Worm (Caenorhabditis elegans) whole organism, L3 larva: ENCODE results near the gene Y116A8C.38.
"Not testable (repeated sequence)": the region's sequence is repeated elsewhere in the genome, so short reads cannot be mapped to it uniquely, and the experiment has no call there.

Experiments
- R02D3.7 ChIP-seq: fragments of 150-350 bp; optimal IDR thresholded peaks from 2 replicates; lab custom pipeline; 2014; ENCODE audit warnings: missing biosample characterization, missing genetic modification characterization
- ZK546.5 ChIP-seq: sonication (generic microtip); optimal IDR thresholded peaks from 2 replicates; lab custom pipeline; 2017; ENCODE audit warnings: missing biosample characterization, missing genetic modification characterization
- aly-2 ChIP-seq: fragments of 150-350 bp; optimal IDR thresholded peaks from 2 replicates; lab custom pipeline; 2014; ENCODE audit warnings: missing biosample characterization, missing genetic modification characterization
- ceh-16 ChIP-seq: sonication (generic microtip); optimal IDR thresholded peaks from 2 replicates; lab custom pipeline; 2017; ENCODE audit warnings: missing biosample characterization, missing genetic modification characterization
- ceh-82 ChIP-seq: fragments of 150-350 bp; optimal IDR thresholded peaks from 2 replicates; lab custom pipeline; 2014; ENCODE audit warnings: missing biosample characterization, missing genetic modification characterization
- ceh-9 ChIP-seq: sonication (generic microtip); optimal IDR thresholded peaks from 2 replicates; lab custom pipeline; 2018; ENCODE audit warnings: missing biosample characterization, missing genetic modification characterization
- daf-12 ChIP-seq: fragments of 150-350 bp; optimal IDR thresholded peaks from 2 replicates; lab custom pipeline; 2014; ENCODE audit warnings: missing biosample characterization, missing genetic modification reagents, missing genetic modification characterization
- egl-27 ChIP-seq: sonication (generic microtip); optimal IDR thresholded peaks from 4 replicates; lab custom pipeline; 2017; ENCODE audit warnings: missing biosample characterization, missing genetic modification reagents, missing genetic modification characterization
- egl-5 ChIP-seq: fragments of 150-350 bp; optimal IDR thresholded peaks from 2 replicates; lab custom pipeline; 2017; ENCODE audit warnings: missing biosample characterization, missing genetic modification reagents, missing genetic modification characterization, inconsistent platforms
- elt-2 ChIP-seq: sonication (generic microtip); optimal IDR thresholded peaks from 2 replicates; lab custom pipeline; 2016; ENCODE audit warnings: missing genetic modification reagents, mild to moderate bottlenecking, missing genetic modification characterization, missing compliant biosample characterization
- elt-3 ChIP-seq, 3 experiments: fragments of 150-350 bp in 1 of 3; sonication (generic microtip) in 2 of 3; optimal IDR thresholded peaks; 2 replicates in 2 of 3; 4 replicates in 1 of 3; lab custom pipeline; 2014 to 2017; ENCODE audit warnings: missing biosample characterization in 3 of 3, missing genetic modification characterization in 3 of 3
- eor-1 ChIP-seq, 2 experiments: fragments of 150-350 bp; optimal IDR thresholded peaks; 2 replicates each; lab custom pipeline; 2014 to 2018; ENCODE audit warnings: missing biosample characterization in 2 of 2, missing genetic modification characterization in 2 of 2
- fkh-2 ChIP-seq: fragments of 150-350 bp; optimal IDR thresholded peaks from 2 replicates; lab custom pipeline; 2014; ENCODE audit warnings: missing biosample characterization, missing genetic modification reagents, missing genetic modification characterization
- fos-1 ChIP-seq: fragments of 150-350 bp; optimal IDR thresholded peaks from 2 replicates; lab custom pipeline; 2014; ENCODE audit warnings: missing biosample characterization, missing genetic modification characterization
- hmg-11 ChIP-seq: sonication (generic microtip); optimal IDR thresholded peaks from 2 replicates; lab custom pipeline; 2016; ENCODE audit warnings: missing genetic modification characterization, missing compliant biosample characterization
- jun-1 ChIP-seq: fragments of 150-350 bp; optimal IDR thresholded peaks from 2 replicates; lab custom pipeline; 2014; ENCODE audit warnings: missing biosample characterization, missing genetic modification reagents, missing genetic modification characterization
- lin-39 ChIP-seq: fragments of 150-350 bp; optimal IDR thresholded peaks from 2 replicates; lab custom pipeline; 2018; ENCODE audit warnings: missing biosample characterization, missing genetic modification reagents, missing genetic modification characterization
- mml-1 ChIP-seq: fragments of 150-350 bp; sonication (generic microtip); optimal IDR thresholded peaks from 3 replicates; lab custom pipeline; 2014; ENCODE audit warnings: missing biosample characterization, missing genetic modification characterization
- nfya-1 ChIP-seq: sonication (generic microtip); optimal IDR thresholded peaks from 2 replicates; lab custom pipeline; 2017; ENCODE audit warnings: missing genetic modification characterization, mild to moderate bottlenecking, missing compliant biosample characterization, antibody characterized with exemption, moderate library complexity; ENCODE audit not compliant: insufficient read depth
- nhr-11 ChIP-seq: fragments of 150-350 bp; optimal IDR thresholded peaks from 2 replicates; lab custom pipeline; 2014; ENCODE audit warnings: missing biosample characterization, missing genetic modification characterization
- nhr-12 ChIP-seq: fragments of 150-350 bp; optimal IDR thresholded peaks from 2 replicates; lab custom pipeline; 2014; ENCODE audit warnings: missing biosample characterization, missing genetic modification characterization
- nhr-23 ChIP-seq: fragments of 150-350 bp; optimal IDR thresholded peaks from 2 replicates; lab custom pipeline; 2014; ENCODE audit warnings: missing biosample characterization, missing genetic modification reagents, missing genetic modification characterization
- nhr-28 ChIP-seq: fragments of 150-350 bp; optimal IDR thresholded peaks from 2 replicates; lab custom pipeline; 2014; ENCODE audit warnings: missing biosample characterization, missing genetic modification characterization
- nhr-43 ChIP-seq: sonication (generic microtip); optimal IDR thresholded peaks from 2 replicates; lab custom pipeline; 2016; ENCODE audit warnings: mild to moderate bottlenecking, missing genetic modification characterization, missing compliant biosample characterization; ENCODE audit not compliant: poor library complexity, severe bottlenecking
- nhr-67 ChIP-seq: fragments of 150-350 bp; optimal IDR thresholded peaks from 2 replicates; lab custom pipeline; 2014; ENCODE audit warnings: missing biosample characterization, missing genetic modification characterization
- nhr-76 ChIP-seq: fragments of 150-350 bp; sonication (generic microtip); optimal IDR thresholded peaks from 5 replicates; lab custom pipeline; 2014; ENCODE audit warnings: missing biosample characterization, missing genetic modification characterization
- nhr-77 ChIP-seq: fragments of 150-350 bp; optimal IDR thresholded peaks from 2 replicates; lab custom pipeline; 2014; ENCODE audit warnings: missing biosample characterization, missing genetic modification characterization
- pha-4 ChIP-seq: fragments of 150-350 bp; optimal IDR thresholded peaks from 2 replicates; lab custom pipeline; 2014; ENCODE audit warnings: missing biosample characterization, missing genetic modification reagents, missing genetic modification characterization
- pqm-1 ChIP-seq: fragments of 150-350 bp; optimal IDR thresholded peaks from 2 replicates; lab custom pipeline; 2017; ENCODE audit warnings: missing biosample characterization, missing genetic modification characterization, inconsistent platforms
- sea-2 ChIP-seq: fragments of 150-350 bp; sonication (generic microtip); optimal IDR thresholded peaks from 4 replicates; lab custom pipeline; 2014; ENCODE audit warnings: missing biosample characterization, missing genetic modification reagents, missing genetic modification characterization
- skn-1 ChIP-seq: fragments of 150-350 bp; optimal IDR thresholded peaks from 2 replicates; lab custom pipeline; 2014; ENCODE audit warnings: missing biosample characterization, missing genetic modification characterization
- snpc-4 ChIP-seq: fragments of 150-350 bp; optimal IDR thresholded peaks from 2 replicates; lab custom pipeline; 2014; ENCODE audit warnings: missing biosample characterization, missing genetic modification characterization
- tbx-2 ChIP-seq: sonication (generic microtip); optimal IDR thresholded peaks from 2 replicates; lab custom pipeline; 2016; ENCODE audit warnings: mild to moderate bottlenecking, missing genetic modification characterization, missing compliant biosample characterization
- unc-39 ChIP-seq: sonication (generic microtip); optimal IDR thresholded peaks from 4 replicates; lab custom pipeline; 2017; ENCODE audit warnings: missing biosample characterization, missing genetic modification characterization
- unc-62 ChIP-seq: fragments of 150-350 bp; sonication (generic microtip); optimal IDR thresholded peaks from 4 replicates; lab custom pipeline; 2014; ENCODE audit warnings: missing biosample characterization, missing genetic modification reagents, missing genetic modification characterization
- ztf-4 ChIP-seq: fragments of 150-350 bp; optimal IDR thresholded peaks from 2 replicates; lab custom pipeline; 2014; ENCODE audit warnings: missing biosample characterization, missing genetic modification characterization

The Y116A8C.38 gene

DNA sequence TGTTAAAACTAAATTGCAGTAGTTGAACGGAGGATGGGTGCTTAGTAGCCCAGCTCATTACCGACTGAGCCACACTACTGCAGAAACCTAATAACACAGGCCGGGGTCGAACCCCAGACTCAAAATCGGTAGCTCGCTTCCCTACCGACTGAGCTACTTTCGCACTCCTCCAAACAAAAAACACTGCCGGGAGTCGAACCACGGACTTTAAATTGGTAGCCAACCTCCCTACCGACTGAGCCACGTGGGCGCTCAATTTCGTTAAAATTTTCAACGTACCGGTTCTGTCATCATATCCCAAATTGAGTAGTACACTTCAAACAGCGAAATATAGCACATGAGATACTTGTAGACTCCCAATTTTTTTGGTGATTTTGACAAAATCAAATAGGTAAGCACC, 19.1 kb downstream of the Y116A8C.38 start:
- no peak for TF ChIP-seq pqm-1
- TF ChIP-seq tbx-2 (tag; lab: Kevin White, UChicago) = no peak
- no peak for TF ChIP-seq egl-27
- TF ChIP-seq R02D3.7 (tag; lab: Kevin White, UChicago) = no peak
- TF ChIP-seq lin-39 = no peak
- TF ChIP-seq ztf-4 (tag; lab: Kevin White, UChicago) = no peak
- no peak for TF ChIP-seq ZK546.5 (tag; lab: Kevin White, UChicago)
- no peak for TF ChIP-seq nhr-23 (tag; lab: Kevin White, UChicago)
- no peak for TF ChIP-seq nhr-77 (tag; lab: Kevin White, UChicago)
- TF ChIP-seq nhr-43 (tag; lab: Kevin White, UChicago) = no peak
- no peak for TF ChIP-seq daf-12 (tag; lab: Kevin White, UChicago)
- TF ChIP-seq jun-1 (tag; lab: Kevin White, UChicago) = no peak
- TF ChIP-seq nhr-11 = no peak
- TF ChIP-seq snpc-4 (tag; lab: Kevin White, UChicago) = no peak
- TF ChIP-seq skn-1 (tag; lab: Kevin White, UChicago) = no peak
- TF ChIP-seq fos-1 (tag; lab: Kevin White, UChicago) = no peak
- TF ChIP-seq elt-2 (tag; lab: Kevin White, UChicago) = no peak
- TF ChIP-seq, all 47 proteins: peak for 0

- TF ChIP-seq daf-12 (tag; lab: Kevin White, UChicago) (no peak), ceh-82 (tag; lab: Kevin White, UChicago) (no peak), eor-1 (tag; optimal IDR thresholded peaks at IDR 0.05; lab: Kevin White, UChicago) (no peak), unc-62 (no peak), aly-2 (tag; lab: Kevin White, UChicago) (no peak), elt-3 (tag; optimal IDR thresholded peaks at IDR 0.05; lab: Kevin White, UChicago) (no peak), ceh-9 (tag; lab: Kevin White, UChicago) (no peak), nhr-43 (tag; lab: Kevin White, UChicago) (no peak), unc-39 (tag; lab: Kevin White, UChicago) (no peak)
- TF ChIP-seq, all 47 proteins: peak for 0
Observed at ce11 chrIV:17150871-17151270, 19.5 kb downstream of the Y116A8C.38 start, which contains the start of gene Y116A8C.40. Gene Y116A8C.40, minus strand, starts transcription at chrIV:17150971.

DNA sequence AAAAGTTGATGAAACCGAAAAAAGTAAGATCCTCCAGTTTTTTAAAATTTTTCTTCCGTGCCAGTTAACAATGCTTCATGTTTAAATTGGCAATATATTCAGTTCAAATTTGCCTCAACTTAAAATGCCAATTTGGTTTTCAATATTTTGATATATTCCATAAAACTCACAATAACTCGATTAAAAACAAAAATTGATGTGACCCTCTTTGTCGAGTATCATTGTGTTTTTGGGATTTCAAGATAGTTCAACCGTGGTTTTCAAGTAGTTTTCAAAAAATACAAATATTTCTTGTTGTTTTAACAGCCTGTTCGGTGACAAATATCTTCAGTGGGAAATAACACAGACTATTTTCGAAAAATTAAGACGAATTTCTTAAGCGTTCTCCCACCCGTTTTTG, 21.7 kb downstream of the Y116A8C.38 start:
- no peak for TF ChIP-seq egl-5
- TF ChIP-seq nhr-43 (tag; lab: Kevin White, UChicago) = no peak

ce11 chrIV:17162515-17162914, 31.2 kb downstream of the Y116A8C.38 start, which contains the start of gene skr-13:
Gene skr-13, minus strand, starts transcription at chrIV:17162615.
- TF ChIP-seq ztf-4 (tag; lab: Kevin White, UChicago) (no peak), ceh-9 (tag; lab: Kevin White, UChicago) (no peak), unc-62 (no peak), ceh-16 (tag; lab: Kevin White, UChicago) (no peak), ZK546.5 (tag; lab: Kevin White, UChicago) (no peak)

- TF ChIP-seq eor-1 (tag; optimal IDR thresholded peaks at IDR 0.05; lab: Kevin White, UChicago); nhr-67 (tag; lab: Kevin White, UChicago); aly-2 (tag; lab: Kevin White, UChicago): not testable (repeated sequence)
Observed at ce11 chrIV:17163273-17163672, 31.9 kb downstream of the Y116A8C.38 start, which contains the start of gene skr-9. Gene skr-9, plus strand, starts transcription at chrIV:17163573.

DNA sequence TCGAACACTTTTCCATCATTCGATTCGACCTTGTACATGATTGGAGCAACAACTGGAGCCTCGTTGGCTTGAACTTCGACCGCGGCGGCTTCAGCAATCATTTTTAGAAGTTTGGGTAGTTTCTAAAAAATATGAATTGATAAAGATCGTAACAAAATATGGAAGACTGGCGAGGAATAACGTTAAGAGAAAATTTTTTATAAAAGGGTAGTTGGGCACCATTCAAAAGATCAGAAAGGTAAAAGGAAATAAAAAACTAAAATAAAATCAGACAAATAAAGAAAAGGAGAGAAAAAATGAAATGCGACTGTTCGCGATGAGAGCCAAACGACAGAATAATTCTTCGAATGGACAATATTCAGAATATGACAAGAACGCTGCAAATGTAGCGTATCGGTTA, 34.4 kb downstream of the Y116A8C.38 start, which contains the start of gene skr-8:
skr-8 (minus strand) TSS at position 101 of the 400 bp plus-strand sequence.
- TF ChIP-seq daf-12 (tag; lab: Kevin White, UChicago); egl-5; jun-1 (tag; lab: Kevin White, UChicago): not testable (repeated sequence)

- TF ChIP-seq jun-1 (tag; lab: Kevin White, UChicago) (no peak), fos-1 (tag; lab: Kevin White, UChicago) (no peak), fkh-2 (tag; lab: Kevin White, UChicago) (no peak), mml-1 (tag; lab: Kevin White, UChicago) (no peak), nhr-23 (tag; lab: Kevin White, UChicago) (no peak), nhr-28 (tag; lab: Kevin White, UChicago) (no peak), unc-62 (no peak), sea-2 (GFP tag; lab: Kevin White, UChicago) (no peak), hmg-11 (tag; lab: Kevin White, UChicago) (no peak), nhr-76 (tag; lab: Kevin White, UChicago) (no peak), tbx-2 (tag; lab: Kevin White, UChicago) (no peak), ZK546.5 (tag; lab: Kevin White, UChicago) (no peak), pha-4 (tag; lab: Kevin White, UChicago) (no peak), pqm-1 (no peak), nhr-12 (tag; lab: Kevin White, UChicago) (no peak), nfya-1 (tag; lab: Kevin White, UChicago) (no peak), egl-5 (no peak)
Observed at ce11 chrIV:17166974-17167373, 35.6 kb downstream of the Y116A8C.38 start, which contains the start of gene skr-12. Gene skr-12, plus strand, starts transcription at chrIV:17167274.
